Worm (Caenorhabditis elegans) whole organism, young adult: ENCODE data around the gene Y22D7AL.3.

Experiments used
- B0019.2 ChIP-seq: fragments of 200-800 bp; sonication (Bioruptor generic); conservative IDR thresholded peaks from 2 replicates; pipeline ENCODE4 v1.3.6; 2022; ENCODE audit warnings: missing genetic modification reagents, missing genetic modification characterization, missing compliant biosample characterization
- B0261.1 ChIP-seq: sonication (generic microtip); optimal IDR thresholded peaks from 2 replicates; lab custom pipeline; 2016; ENCODE audit warnings: mild to moderate bottlenecking, missing genetic modification characterization, moderate library complexity, missing compliant biosample characterization
- C06A6.2 ChIP-seq: fragments of 200-800 bp; sonication (Bioruptor generic); conservative IDR thresholded peaks from 2 replicates; pipeline ENCODE4 v1.3.6; 2022; ENCODE audit warnings: missing genetic modification characterization, missing compliant biosample characterization
- D2030.7 ChIP-seq: fragments of 200-800 bp; sonication (Bioruptor generic); IDR thresholded peaks from 2 replicates; pipeline ENCODE4 v1.3.6; 2022; ENCODE audit warnings: missing genetic modification reagents, missing genetic modification characterization, missing compliant biosample characterization
- F10E7.11 ChIP-seq: sonication (generic microtip); optimal IDR thresholded peaks from 2 replicates; lab custom pipeline; 2017; ENCODE audit warnings: mild to moderate bottlenecking, missing genetic modification characterization, moderate library complexity, missing compliant biosample characterization
- F22D6.2 ChIP-seq: sonication (generic microtip); optimal IDR thresholded peaks from 2 replicates; lab custom pipeline; 2016; ENCODE audit warnings: mild to moderate bottlenecking, missing genetic modification characterization, missing compliant biosample characterization
- F39B2.1 ChIP-seq: fragments of 200-800 bp; sonication (Bioruptor generic); IDR thresholded peaks from 2 replicates; pipeline ENCODE4 v1.3.6; 2022; ENCODE audit warnings: missing genetic modification reagents, missing genetic modification characterization, missing compliant biosample characterization
- F49E8.2 ChIP-seq: sonication (generic microtip); optimal IDR thresholded peaks from 3 replicates; lab custom pipeline; 2017; ENCODE audit warnings: missing genetic modification characterization, mild to moderate bottlenecking, missing compliant biosample characterization, antibody characterized with exemption, moderate library complexity; ENCODE audit not compliant: insufficient read depth
- F52B5.7 ChIP-seq: sonication (generic microtip); optimal IDR thresholded peaks from 2 replicates; lab custom pipeline; 2016; ENCODE audit warnings: mild to moderate bottlenecking, missing genetic modification characterization, missing compliant biosample characterization
- F55B11.4 ChIP-seq: sonication (generic microtip); optimal IDR thresholded peaks from 2 replicates; lab custom pipeline; 2016; ENCODE audit warnings: missing compliant biosample characterization, missing genetic modification characterization, borderline replicate concordance; ENCODE audit not compliant: insufficient read depth
- K11D2.4 ChIP-seq: fragments of 200-800 bp; sonication (Bioruptor generic); IDR thresholded peaks from 2 replicates; pipeline ENCODE4 v1.3.6; 2022; ENCODE audit warnings: missing genetic modification reagents, missing genetic modification characterization, missing compliant biosample characterization
- K12H6.12 ChIP-seq: fragments of 200-800 bp; sonication (Bioruptor generic); optimal IDR thresholded peaks from 2 replicates; lab custom pipeline; 2018; ENCODE audit warnings: mild to moderate bottlenecking, missing genetic modification characterization, missing compliant biosample characterization
- Y56A3A.18 ChIP-seq: fragments of 200-800 bp; sonication (Bioruptor generic); IDR thresholded peaks from 2 replicates; pipeline ENCODE4 v1.3.6; 2022; ENCODE audit warnings: missing genetic modification reagents, missing genetic modification characterization, missing compliant biosample characterization
- ZK185.1 ChIP-seq: sonication (generic microtip); optimal IDR thresholded peaks from 2 replicates; lab custom pipeline; 2016; ENCODE audit warnings: mild to moderate bottlenecking, missing genetic modification characterization, missing compliant biosample characterization; ENCODE audit not compliant: poor library complexity, severe bottlenecking
- athp-1 ChIP-seq: sonication (generic microtip); optimal IDR thresholded peaks from 2 replicates; lab custom pipeline; 2017; ENCODE audit warnings: mild to moderate bottlenecking, missing genetic modification characterization, missing compliant biosample characterization
- attf-5 ChIP-seq: fragments of 200-800 bp; sonication (Bioruptor generic); optimal IDR thresholded peaks from 2 replicates; lab custom pipeline; 2018; ENCODE audit warnings: mild to moderate bottlenecking, missing genetic modification characterization, missing compliant biosample characterization
- dox-1 ChIP-seq: fragments of 200-800 bp; sonication (Bioruptor generic); IDR thresholded peaks from 2 replicates; pipeline ENCODE4 v1.3.6; 2022; ENCODE audit warnings: missing genetic modification reagents, missing genetic modification characterization, missing compliant biosample characterization
- efl-1 ChIP-seq: fragments of 150-350 bp; optimal IDR thresholded peaks from 2 replicates; lab custom pipeline; 2014; ENCODE audit warnings: missing biosample characterization, missing genetic modification reagents, missing genetic modification characterization
- ets-4 ChIP-seq: fragments of 200-800 bp; sonication (Bioruptor generic); optimal IDR thresholded peaks from 2 replicates; lab custom pipeline; 2018; ENCODE audit warnings: mild to moderate bottlenecking, missing genetic modification characterization, missing compliant biosample characterization
- gei-17 ChIP-seq: fragments of 200-800 bp; sonication (Bioruptor generic); optimal IDR thresholded peaks from 2 replicates; lab custom pipeline; 2018; ENCODE audit warnings: mild to moderate bottlenecking, missing genetic modification characterization, missing compliant biosample characterization
- him-1 ChIP-seq: sonication (generic microtip); optimal IDR thresholded peaks from 2 replicates; lab custom pipeline; 2016; ENCODE audit warnings: missing genotype, missing genetic modification reagents, missing genetic modification characterization, missing compliant biosample characterization
- hlh-12 ChIP-seq: sonication (generic microtip); optimal IDR thresholded peaks from 2 replicates; lab custom pipeline; 2016; ENCODE audit warnings: missing genetic modification characterization, missing compliant biosample characterization
- hlh-26 ChIP-seq: fragments of 200-800 bp; sonication (Bioruptor generic); conservative IDR thresholded peaks from 2 replicates; pipeline ENCODE4 v1.3.6; 2022; ENCODE audit warnings: missing genetic modification reagents, missing genetic modification characterization, missing compliant biosample characterization
- lin-26 ChIP-seq: fragments of 200-800 bp; sonication (Bioruptor generic); IDR thresholded peaks from 2 replicates; pipeline ENCODE4 v1.3.6; 2022; ENCODE audit warnings: missing genetic modification reagents, missing genetic modification characterization, missing compliant biosample characterization
- lin-35 ChIP-seq, 3 experiments: fragments of 150-350 bp in 2 of 3; sonication (generic microtip) in 1 of 3; optimal IDR thresholded peaks; 2 replicates each; lab custom pipeline; 2014 to 2018; ENCODE audit warnings: missing biosample characterization in 3 of 3, missing genetic modification characterization in 3 of 3, missing genetic modification reagents in 3 of 3
- lin-54 ChIP-seq: fragments of 200-800 bp; sonication (Bioruptor generic); optimal IDR thresholded peaks from 2 replicates; lab custom pipeline; 2018; ENCODE audit warnings: mild to moderate bottlenecking, missing genetic modification characterization, missing compliant biosample characterization
- lir-1 ChIP-seq: fragments of 200-800 bp; sonication (Bioruptor generic); conservative IDR thresholded peaks from 2 replicates; pipeline ENCODE4 v1.3.6; 2022; ENCODE audit warnings: missing genetic modification reagents, missing genetic modification characterization, missing compliant biosample characterization
- madf-3 ChIP-seq: fragments of 200-800 bp; sonication (Bioruptor generic); IDR thresholded peaks from 2 replicates; pipeline ENCODE4 v1.3.6; 2022; ENCODE audit warnings: missing genetic modification reagents, missing genetic modification characterization, missing compliant biosample characterization
- nfya-2 ChIP-seq: fragments of 200-800 bp; sonication (Bioruptor generic); IDR thresholded peaks from 2 replicates; pipeline ENCODE4 v1.3.6; 2022; ENCODE audit warnings: missing genetic modification reagents, missing genetic modification characterization, missing compliant biosample characterization
- nhr-80 ChIP-seq: sonication (generic microtip); optimal IDR thresholded peaks from 2 replicates; lab custom pipeline; 2016; ENCODE audit warnings: missing genetic modification characterization, missing compliant biosample characterization
- pbrm-1 ChIP-seq: fragments of 200-800 bp; sonication (Bioruptor generic); IDR thresholded peaks from 2 replicates; pipeline ENCODE4 v1.3.6; 2022; ENCODE audit warnings: missing genetic modification reagents, missing genetic modification characterization, missing compliant biosample characterization
- rcor-1 ChIP-seq: fragments of 200-800 bp; sonication (Bioruptor generic); IDR thresholded peaks from 2 replicates; pipeline ENCODE4 v1.3.6; 2022; ENCODE audit warnings: missing genetic modification reagents, missing genetic modification characterization, missing compliant biosample characterization
- repo-1 ChIP-seq: sonication (generic microtip); optimal IDR thresholded peaks from 2 replicates; lab custom pipeline; 2017; ENCODE audit warnings: mild to moderate bottlenecking, missing genetic modification characterization, missing compliant biosample characterization
- sdz-38 ChIP-seq: sonication (generic microtip); optimal IDR thresholded peaks from 2 replicates; lab custom pipeline; 2016; ENCODE audit warnings: missing genotype, missing genetic modification characterization, missing compliant biosample characterization
- snpc-1.3 ChIP-seq: sonication (generic microtip); optimal IDR thresholded peaks from 2 replicates; lab custom pipeline; 2017; ENCODE audit warnings: missing genetic modification characterization, mild to moderate bottlenecking, missing compliant biosample characterization, antibody characterized with exemption, moderate library complexity, missing genotype, missing genetic modification reagents; ENCODE audit not compliant: insufficient read depth
- snpc-3.4 ChIP-seq: sonication (generic microtip); optimal IDR thresholded peaks from 2 replicates; lab custom pipeline; 2017; ENCODE audit warnings: missing genetic modification characterization, mild to moderate bottlenecking, missing compliant biosample characterization, antibody characterized with exemption, moderate library complexity, missing genotype, missing genetic modification reagents
- snpc-4 ChIP-seq, 5 experiments: fragments of 150-350 bp in 1 of 5; sonication (generic microtip) in 4 of 5; optimal IDR thresholded peaks; 2 replicates each; lab custom pipeline; 2014 to 2018; ENCODE audit warnings: missing genetic modification characterization in 5 of 5, missing biosample characterization in 3 of 5, antibody characterized with exemption in 2 of 5, mild to moderate bottlenecking in 2 of 5, missing compliant biosample characterization in 2 of 5, missing genotype in 2 of 5, moderate library complexity in 2 of 5, missing genetic modification reagents in 1 of 5
- unc-130 ChIP-seq: sonication (generic microtip); optimal IDR thresholded peaks from 2 replicates; lab custom pipeline; 2016; ENCODE audit warnings: missing genetic modification reagents, missing genetic modification characterization, missing compliant biosample characterization
- unc-62 ChIP-seq: fragments of 150-350 bp; optimal IDR thresholded peaks from 2 replicates; lab custom pipeline; 2014; ENCODE audit warnings: missing biosample characterization, missing genetic modification reagents, missing genetic modification characterization
- xnd-1 ChIP-seq: sonication (generic microtip); optimal IDR thresholded peaks from 2 replicates; lab custom pipeline; 2016; ENCODE audit warnings: missing genotype, missing genetic modification reagents, missing genetic modification characterization, missing compliant biosample characterization
- zfh-2 ChIP-seq: fragments of 200-800 bp; sonication (Bioruptor generic); conservative IDR thresholded peaks from 2 replicates; pipeline ENCODE4 v1.3.6; 2022; ENCODE audit warnings: missing genetic modification reagents, missing genetic modification characterization, missing compliant biosample characterization
- ztf-28 ChIP-seq: fragments of 200-800 bp; sonication (Bioruptor generic); IDR thresholded peaks from 2 replicates; pipeline ENCODE4 v1.3.6; 2022; ENCODE audit warnings: missing genetic modification reagents, missing genetic modification characterization, missing compliant biosample characterization

The Y22D7AL.3 gene

DNA sequence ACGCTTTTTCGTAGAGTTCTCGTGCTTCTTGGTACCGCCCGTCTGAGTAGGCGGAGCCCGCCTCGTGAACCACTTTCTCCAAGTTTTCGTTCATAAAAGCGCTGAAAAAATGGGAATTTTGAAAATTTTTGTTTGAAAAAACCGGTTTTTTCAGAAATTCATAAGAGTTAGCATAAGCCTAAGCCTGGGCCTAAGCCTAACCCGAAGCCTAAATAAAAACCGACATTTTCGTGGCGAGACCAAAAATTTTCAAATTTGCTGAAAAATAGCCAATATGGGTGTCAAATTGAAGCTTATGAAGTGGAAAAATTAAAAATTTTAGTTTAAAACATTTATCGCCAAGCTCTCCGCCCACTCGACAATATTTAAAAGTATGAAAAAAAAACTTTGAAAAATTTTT, 27.3 kb upstream of the Y22D7AL.3 start, which contains the start of gene Y22D7AL.9:
Gene Y22D7AL.9, minus strand, starts transcription at position 101 of the 400 bp plus-strand sequence.
- TF ChIP-seq B0261.1 (tag; lab: Kevin White, UChicago): no peak
- no peak for TF ChIP-seq unc-62 (GFP tag; lab: Kevin White, UChicago)
- TF ChIP-seq ets-4 (GFP tag; lab: Kevin White, UChicago): no peak
- no peak for TF ChIP-seq Y56A3A.18
- TF ChIP-seq B0019.2 (GFP tag; lab: Robert Waterston, UW): no peak
- TF ChIP-seq lin-54 (GFP tag; lab: Kevin White, UChicago): no peak

- TF ChIP-seq F55B11.4 (tag; lab: Kevin White, UChicago) (no peak), sdz-38 (tag; lab: Kevin White, UChicago) (no peak), ztf-28 (GFP tag; lab: Robert Waterston, UW) (no peak), repo-1 (tag; lab: Kevin White, UChicago) (no peak), hlh-26 (GFP tag; lab: Robert Waterston, UW) (no peak), gei-17 (GFP tag; lab: Kevin White, UChicago) (no peak), madf-3 (GFP tag; lab: Robert Waterston, UW) (no peak), zfh-2 (no peak), F10E7.11 (tag; lab: Kevin White, UChicago) (no peak), pbrm-1 (GFP tag; lab: Robert Waterston, UW) (no peak)
- TF ChIP-seq, all 124 proteins: peak for 0
Observed at ce11 chrIII:1614412-1614811, 26.9 kb upstream of the Y22D7AL.3 start.

ce11 chrIII:1616245-1617026, 24.8 kb upstream of the Y22D7AL.3 start:
- TF ChIP-seq snpc-4 (GFP tag; optimal IDR thresholded peaks at IDR 0.05; lab: Kevin White, UChicago) (no peak), snpc-4 (tag; optimal IDR thresholded peaks at IDR 0.05; lab: Kevin White, UChicago) (peak in 1 of 4 experiments; percentile 59), athp-1 (tag; lab: Kevin White, UChicago) (peak; percentile 95), C06A6.2 (GFP tag; lab: Robert Waterston, UW) (no peak), unc-130 (peak; percentile 47), xnd-1 (tag; lab: Kevin White, UChicago) (no peak), lin-26 (GFP tag; lab: Robert Waterston, UW) (peak; percentile 44; the same call in 1 of the 2 replicates), hlh-12 (tag; lab: Kevin White, UChicago) (peak; percentile 35), F49E8.2 (peak; percentile 83), F52B5.7 (tag; lab: Kevin White, UChicago) (peak; percentile 92), rcor-1 (GFP tag; lab: Robert Waterston, UW) (peak; percentile 47; the same call in 1 of the 2 replicates), F39B2.1 (GFP tag; lab: Robert Waterston, UW) (no peak; the same call in 1 of the 2 replicates), him-1 (tag; lab: Kevin White, UChicago) (no peak), unc-62 (GFP tag; lab: Kevin White, UChicago) (no peak), F22D6.2 (tag; lab: Kevin White, UChicago) (no peak), dox-1 (GFP tag; lab: Robert Waterston, UW) (peak; percentile 48), nhr-80 (tag; lab: Kevin White, UChicago) (no peak), F10E7.11 (tag; lab: Kevin White, UChicago) (peak; percentile 93), B0019.2 (GFP tag; lab: Robert Waterston, UW) (no peak), K12H6.12 (tag; lab: Kevin White, UChicago) (no peak), K11D2.4 (GFP tag; lab: Robert Waterston, UW) (no peak), ZK185.1 (tag; lab: Kevin White, UChicago) (no peak), attf-5 (GFP tag; lab: Kevin White, UChicago) (peak; percentile 64), D2030.7 (GFP tag; lab: Robert Waterston, UW) (peak; percentile 38; the same call in 1 of the 2 replicates), snpc-3.4 (tag; lab: Kevin White, UChicago) (no peak), nfya-2 (GFP tag; lab: Robert Waterston, UW) (peak; percentile 78), efl-1 (peak; percentile 45), lin-35 (GFP tag; optimal IDR thresholded peaks at IDR 0.05; lab: Kevin White, UChicago) (no peak), hlh-26 (GFP tag; lab: Robert Waterston, UW) (no peak), snpc-1.3 (tag; lab: Kevin White, UChicago) (no peak), lir-1 (no peak), madf-3 (GFP tag; lab: Robert Waterston, UW) (no peak)
